Worm (Caenorhabditis elegans) whole organism, mixed stage, embryonic: ENCODE data around the gene hpl-2.

Source experiments
- M03D4.4 ChIP-seq: sonication (generic microtip); optimal IDR thresholded peaks from 2 replicates; lab custom pipeline; 2017; ENCODE audit warnings: mild to moderate bottlenecking, missing genetic modification characterization, missing compliant biosample characterization
- bed-3 ChIP-seq: fragments of 200-800 bp; sonication (Bioruptor generic); optimal IDR thresholded peaks from 3 replicates; lab custom pipeline; 2018; ENCODE audit warnings: mild to moderate bottlenecking, missing genetic modification characterization, moderate library complexity, missing compliant biosample characterization
- blmp-1 ChIP-seq: fragments of 150-350 bp; optimal IDR thresholded peaks from 2 replicates; lab custom pipeline; 2014; ENCODE audit warnings: missing biosample characterization, missing genetic modification characterization
- ceh-39 ChIP-seq: fragments of 150-350 bp; optimal IDR thresholded peaks from 2 replicates; lab custom pipeline; 2014; ENCODE audit warnings: missing biosample characterization, missing genetic modification characterization
- ceh-43 ChIP-seq: fragments of 200-800 bp; sonication (Bioruptor generic); optimal IDR thresholded peaks from 2 replicates; lab custom pipeline; 2018; ENCODE audit warnings: mild to moderate bottlenecking, missing genetic modification characterization, moderate library complexity, missing compliant biosample characterization
- ceh-83 ChIP-seq: fragments of 200-800 bp; sonication (Bioruptor generic); optimal IDR thresholded peaks from 2 replicates; lab custom pipeline; 2018; ENCODE audit warnings: mild to moderate bottlenecking, missing genetic modification characterization, missing compliant biosample characterization
- ces-1 ChIP-seq: fragments of 150-350 bp; optimal IDR thresholded peaks from 2 replicates; lab custom pipeline; 2014; ENCODE audit warnings: missing biosample characterization, missing genetic modification reagents, missing genetic modification characterization
- cnd-1 ChIP-seq: fragments of 200-800 bp; sonication (Bioruptor generic); optimal IDR thresholded peaks from 2 replicates; lab custom pipeline; 2018; ENCODE audit warnings: mild to moderate bottlenecking, missing genetic modification characterization, missing compliant biosample characterization
- drap-1 ChIP-seq: fragments of 200-800 bp; sonication (Bioruptor generic); optimal IDR thresholded peaks from 3 replicates; lab custom pipeline; 2018; ENCODE audit warnings: mild to moderate bottlenecking, missing genetic modification characterization, missing compliant biosample characterization
- elt-1 ChIP-seq: sonication (generic microtip); optimal IDR thresholded peaks from 2 replicates; lab custom pipeline; 2017; ENCODE audit warnings: missing genetic modification characterization, mild to moderate bottlenecking, missing compliant biosample characterization, antibody characterized with exemption, moderate library complexity, borderline replicate concordance; ENCODE audit not compliant: insufficient read depth
- elt-3 ChIP-seq: fragments of 150-350 bp; optimal IDR thresholded peaks from 2 replicates; lab custom pipeline; 2014; ENCODE audit warnings: missing biosample characterization, missing genetic modification characterization
- flh-1 ChIP-seq: fragments of 200-800 bp; sonication (Bioruptor generic); optimal IDR thresholded peaks from 2 replicates; lab custom pipeline; 2018; ENCODE audit warnings: mild to moderate bottlenecking, missing genetic modification characterization, moderate library complexity, missing compliant biosample characterization
- ham-2 ChIP-seq: fragments of 200-800 bp; sonication (Bioruptor generic); optimal IDR thresholded peaks from 2 replicates; lab custom pipeline; 2018; ENCODE audit warnings: mild to moderate bottlenecking, missing genetic modification characterization, missing compliant biosample characterization
- hlh-1 ChIP-seq: fragments of 150-350 bp; optimal IDR thresholded peaks from 2 replicates; lab custom pipeline; 2014; ENCODE audit warnings: missing biosample characterization, missing genetic modification reagents, missing genetic modification characterization
- lin-13 ChIP-seq: fragments of 150-350 bp; optimal IDR thresholded peaks from 2 replicates; lab custom pipeline; 2014; ENCODE audit warnings: missing biosample characterization, missing genetic modification characterization
- lin-32 ChIP-seq: fragments of 200-800 bp; sonication (Bioruptor generic); optimal IDR thresholded peaks from 2 replicates; lab custom pipeline; 2018; ENCODE audit warnings: mild to moderate bottlenecking, missing genetic modification characterization, missing compliant biosample characterization
- lsy-2 ChIP-seq: fragments of 150-350 bp; optimal IDR thresholded peaks from 2 replicates; lab custom pipeline; 2014; ENCODE audit warnings: missing biosample characterization, missing genetic modification characterization
- mab-5 ChIP-seq: fragments of 150-350 bp; optimal IDR thresholded peaks from 2 replicates; lab custom pipeline; 2014; ENCODE audit warnings: missing biosample characterization, missing genetic modification characterization
- mep-1 ChIP-seq: fragments of 150-350 bp; optimal IDR thresholded peaks from 2 replicates; lab custom pipeline; 2017; ENCODE audit warnings: missing biosample characterization, missing genetic modification reagents, missing genetic modification characterization, inconsistent platforms
- mls-2 ChIP-seq: sonication (generic microtip); optimal IDR thresholded peaks from 2 replicates; lab custom pipeline; 2016; ENCODE audit warnings: mild to moderate bottlenecking, missing genetic modification characterization, moderate library complexity, missing compliant biosample characterization
- nhr-12 ChIP-seq: fragments of 150-350 bp; optimal IDR thresholded peaks from 2 replicates; lab custom pipeline; 2014; ENCODE audit warnings: missing biosample characterization, missing genetic modification characterization
- nhr-2 ChIP-seq: fragments of 150-350 bp; optimal IDR thresholded peaks from 2 replicates; lab custom pipeline; 2014; ENCODE audit warnings: missing biosample characterization, missing genetic modification characterization
- nhr-237 ChIP-seq: fragments of 150-350 bp; optimal IDR thresholded peaks from 2 replicates; lab custom pipeline; 2014; ENCODE audit warnings: missing biosample characterization, missing genetic modification characterization
- nhr-28 ChIP-seq: fragments of 150-350 bp; optimal IDR thresholded peaks from 2 replicates; lab custom pipeline; 2014; ENCODE audit warnings: missing biosample characterization, missing genetic modification characterization
- nhr-76 ChIP-seq: sonication (generic microtip); optimal IDR thresholded peaks from 2 replicates; lab custom pipeline; 2017; ENCODE audit warnings: missing biosample characterization, missing genetic modification characterization
- pha-4 ChIP-seq: fragments of 150-350 bp; optimal IDR thresholded peaks from 2 replicates; lab custom pipeline; 2018; ENCODE audit warnings: missing biosample characterization, missing genetic modification reagents, missing genetic modification characterization
- sem-2 ChIP-seq: fragments of 200-800 bp; sonication (Bioruptor generic); optimal IDR thresholded peaks from 2 replicates; lab custom pipeline; 2018; ENCODE audit warnings: mild to moderate bottlenecking, missing genetic modification characterization, missing compliant biosample characterization
- snpc-4 ChIP-seq: fragments of 150-350 bp; optimal IDR thresholded peaks from 2 replicates; lab custom pipeline; 2014; ENCODE audit warnings: missing biosample characterization, missing genetic modification characterization
- sptf-1 ChIP-seq: sonication (generic microtip); optimal IDR thresholded peaks from 2 replicates; lab custom pipeline; 2017; ENCODE audit warnings: mild to moderate bottlenecking, missing genetic modification characterization, moderate library complexity, missing compliant biosample characterization
- tbx-8 ChIP-seq: fragments of 200-800 bp; sonication (Bioruptor generic); optimal IDR thresholded peaks from 2 replicates; lab custom pipeline; 2018; ENCODE audit warnings: mild to moderate bottlenecking, missing genetic modification characterization, moderate library complexity, missing compliant biosample characterization
- unc-120 ChIP-seq: sonication (generic microtip); optimal IDR thresholded peaks from 2 replicates; lab custom pipeline; 2017; ENCODE audit warnings: missing genetic modification characterization, missing compliant biosample characterization; ENCODE audit not compliant: poor library complexity, severe bottlenecking
- unc-39 ChIP-seq: fragments of 150-350 bp; optimal IDR thresholded peaks from 2 replicates; lab custom pipeline; 2014; ENCODE audit warnings: missing biosample characterization, missing genetic modification characterization
- unc-62 ChIP-seq: fragments of 150-350 bp; optimal IDR thresholded peaks from 2 replicates; lab custom pipeline; 2014; ENCODE audit warnings: missing biosample characterization, missing genetic modification reagents, missing genetic modification characterization
- zip-8 ChIP-seq: fragments of 150-350 bp; optimal IDR thresholded peaks from 2 replicates; lab custom pipeline; 2014; ENCODE audit warnings: missing biosample characterization, missing genetic modification characterization
- ztf-11 ChIP-seq: fragments of 150-350 bp; optimal IDR thresholded peaks from 2 replicates; lab custom pipeline; 2014; ENCODE audit warnings: missing biosample characterization, missing genetic modification characterization

hpl-2 gene

ce11 chrIII:10746406-10746807 lies 8.9 kb downstream of the hpl-2 start:
- TF ChIP-seq sptf-1 (tag; lab: Kevin White, UChicago): no peak
- no peak for TF ChIP-seq mab-5 (tag; lab: Kevin White, UChicago)
- TF ChIP-seq bed-3 (GFP tag; lab: Kevin White, UChicago): no peak
- no peak for TF ChIP-seq mls-2 (tag; lab: Kevin White, UChicago)
- TF ChIP-seq nhr-12 (tag; lab: Kevin White, UChicago): no peak
- TF ChIP-seq drap-1 (GFP tag; lab: Kevin White, UChicago): no peak
- no peak for TF ChIP-seq M03D4.4 (tag; lab: Kevin White, UChicago)
- no peak for TF ChIP-seq cnd-1 (tag; lab: Kevin White, UChicago)
- TF ChIP-seq snpc-4 (tag; lab: Kevin White, UChicago): no peak
- TF ChIP-seq elt-1 (tag; lab: Kevin White, UChicago): no peak
- TF ChIP-seq sem-2 (GFP tag; lab: Kevin White, UChicago): no peak
- TF ChIP-seq nhr-76 (tag; lab: Kevin White, UChicago): no peak
- TF ChIP-seq ham-2: no peak
- TF ChIP-seq unc-62 (GFP tag; lab: Kevin White, UChicago): no peak
- TF ChIP-seq nhr-2: no peak
- no peak for TF ChIP-seq ztf-11 (tag; lab: Kevin White, UChicago)
- no peak for TF ChIP-seq ceh-39 (tag; lab: Kevin White, UChicago)
- TF ChIP-seq lin-32 (GFP tag; lab: Kevin White, UChicago): no peak

- TF ChIP-seq M03D4.4 (tag; lab: Kevin White, UChicago) (no peak), pha-4 (peak; percentile 18), ces-1 (GFP tag; lab: Kevin White, UChicago) (peak; percentile 17), hlh-1 (tag; lab: Kevin White, UChicago) (peak; percentile 17), lin-13 (tag; lab: Kevin White, UChicago) (peak; percentile 55), ztf-11 (tag; lab: Kevin White, UChicago) (no peak), ceh-39 (tag; lab: Kevin White, UChicago) (peak; percentile 60), cnd-1 (tag; lab: Kevin White, UChicago) (no peak), bed-3 (GFP tag; lab: Kevin White, UChicago) (no peak), mls-2 (tag; lab: Kevin White, UChicago) (no peak), drap-1 (GFP tag; lab: Kevin White, UChicago) (peak; percentile 28), lsy-2 (tag; lab: Kevin White, UChicago) (peak; percentile 70), lin-32 (GFP tag; lab: Kevin White, UChicago) (no peak), unc-39 (no peak), ceh-83 (peak; percentile 30), mep-1 (peak; percentile 93), nhr-237 (tag; lab: Kevin White, UChicago) (peak; percentile 76)
Observed at ce11 chrIII:10742382-10742860, 12.9 kb downstream of the hpl-2 start, which contains the start of the genes tbb-1 and rib-2. TSS of gene tbb-1 (minus strand) at chrIII:10742432. TSS of gene rib-2 (plus strand) at chrIII:10742810.

ce11 chrIII:10740518-10740917 lies 14.8 kb downstream of the hpl-2 start, which contains the start of gene K01G5.8:
TSS of gene K01G5.8 (minus strand) at chrIII:10740772.
- TF ChIP-seq mls-2 (tag; lab: Kevin White, UChicago): no peak

- TF ChIP-seq nhr-76 (tag; lab: Kevin White, UChicago) (no peak), hlh-1 (tag; lab: Kevin White, UChicago) (no peak), mls-2 (tag; lab: Kevin White, UChicago) (peak; percentile 6), lsy-2 (tag; lab: Kevin White, UChicago) (no peak), blmp-1 (tag; lab: Kevin White, UChicago) (no peak), nhr-237 (tag; lab: Kevin White, UChicago) (peak; percentile 40), pha-4 (no peak), ces-1 (GFP tag; lab: Kevin White, UChicago) (peak; percentile 52), tbx-8 (GFP tag; lab: Kevin White, UChicago) (no peak), nhr-2 (no peak), elt-3 (tag; lab: Kevin White, UChicago) (no peak), cnd-1 (tag; lab: Kevin White, UChicago) (no peak), mep-1 (peak; percentile 11), ceh-83 (no peak), unc-120 (tag; lab: Kevin White, UChicago) (peak; percentile 74), elt-1 (tag; lab: Kevin White, UChicago) (no peak), ceh-39 (tag; lab: Kevin White, UChicago) (no peak), flh-1 (GFP tag; lab: Kevin White, UChicago) (no peak), lin-32 (GFP tag; lab: Kevin White, UChicago) (no peak), nhr-28 (no peak), ztf-11 (tag; lab: Kevin White, UChicago) (no peak), ceh-43 (GFP tag; lab: Kevin White, UChicago) (no peak), mab-5 (tag; lab: Kevin White, UChicago) (no peak), unc-62 (GFP tag; lab: Kevin White, UChicago) (no peak), sem-2 (GFP tag; lab: Kevin White, UChicago) (no peak), drap-1 (GFP tag; lab: Kevin White, UChicago) (no peak), snpc-4 (tag; lab: Kevin White, UChicago) (no peak), unc-39 (no peak), bed-3 (GFP tag; lab: Kevin White, UChicago) (no peak), nhr-12 (tag; lab: Kevin White, UChicago) (no peak), sptf-1 (tag; lab: Kevin White, UChicago) (peak; percentile 26), lin-13 (tag; lab: Kevin White, UChicago) (no peak), M03D4.4 (tag; lab: Kevin White, UChicago) (no peak), zip-8 (tag; lab: Kevin White, UChicago) (no peak), ham-2 (peak; percentile 22)
- TF ChIP-seq, all 35 proteins: peak for 7
Observed at ce11 chrIII:10739902-10740301, 15.4 kb downstream of the hpl-2 start.
